Worm (Caenorhabditis elegans): ENCODE results near the gene swt-2.
A peak's percentile ranks its signal among the peaks of the same experiment; 100 is the strongest.

swt-2 gene

DNA sequence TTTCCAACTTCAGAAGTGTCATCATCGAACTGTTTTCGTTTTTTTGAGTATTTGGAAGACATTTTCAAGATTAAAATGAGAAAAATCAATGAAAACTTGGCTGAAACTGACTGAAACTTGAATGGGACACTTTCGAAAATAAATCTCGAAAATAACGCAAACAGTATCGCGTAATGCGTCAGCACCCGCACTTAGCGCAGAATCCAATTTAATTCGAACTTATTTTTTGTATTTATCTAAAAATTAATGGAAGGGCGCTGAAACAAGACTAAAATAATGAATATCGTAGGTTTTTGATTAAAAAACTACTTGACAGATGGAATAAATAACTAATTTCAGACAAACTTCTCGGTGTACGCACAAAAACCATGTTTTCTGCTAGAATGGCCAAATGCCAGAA lies 45.6 kb downstream of the swt-2 start, which contains the start of the genes snu-66 and ints-9:
Gene snu-66 (minus strand): TSS at position 108 of the 400 bp plus-strand sequence.
Gene ints-9 (plus strand): TSS at position 240 of the 400 bp plus-strand sequence.
- no peak for TF ChIP-seq tra-1 (GFP tag; IDR thresholded peaks at IDR 0.05)
- no peak for TF ChIP-seq vab-7 (GFP tag; IDR thresholded peaks at IDR 0.05)
- TF ChIP-seq zip-11 (GFP tag; IDR thresholded peaks at IDR 0.05), result no peak
- no peak for TF ChIP-seq nhr-28 (tag; optimal IDR thresholded peaks at IDR 0.05)
- no peak for TF ChIP-seq mdt-29 (GFP tag; IDR thresholded peaks at IDR 0.05)
- no peak for TF ChIP-seq hlh-11 (tag; optimal IDR thresholded peaks at IDR 0.05)
- no peak for TF ChIP-seq set-16 (GFP tag; IDR thresholded peaks at IDR 0.05)
- no peak for TF ChIP-seq ama-1 (optimal IDR thresholded peaks at IDR 0.05)
- no peak for TF ChIP-seq saeg-2 (GFP tag; IDR thresholded peaks at IDR 0.05)
- no peak for TF ChIP-seq aha-1 (tag)
- TF ChIP-seq egl-43 (GFP tag; IDR thresholded peaks at IDR 0.05), result no peak
- peak; percentile 81 for TF ChIP-seq mes-2 (tag; optimal IDR thresholded peaks at IDR 0.05; ENCODE audit: poor library complexity, severe bottlenecking)
- TF ChIP-seq Y5F2A.4 (GFP tag; optimal IDR thresholded peaks at IDR 0.05), result no peak
- TF ChIP-seq lin-39 (tag; optimal IDR thresholded peaks at IDR 0.05), result no peak
- TF ChIP-seq lsy-2 (tag; optimal IDR thresholded peaks at IDR 0.05), result peak in 1 of 2 experiments; percentile 86
- no peak for TF ChIP-seq unc-130 (GFP tag; optimal IDR thresholded peaks at IDR 0.05)
- TF ChIP-seq F37D6.2 (tag; optimal IDR thresholded peaks at IDR 0.05), result no peak
- peak; percentile 55 for TF ChIP-seq rbr-2 (tag; optimal IDR thresholded peaks at IDR 0.05)
- TF ChIP-seq daf-19 (GFP tag; conservative IDR thresholded peaks at IDR 0.05), result no peak
- TF ChIP-seq ZK546.5 (tag; optimal IDR thresholded peaks at IDR 0.05), result no peak
- TF ChIP-seq arid-1 (GFP tag; conservative IDR thresholded peaks at IDR 0.05), result no peak
- no peak for TF ChIP-seq lin-29 (GFP tag; IDR thresholded peaks at IDR 0.05)
- TF ChIP-seq zfp-2 (tag; optimal IDR thresholded peaks at IDR 0.05), result no peak
- TF ChIP-seq lir-3 (tag; optimal IDR thresholded peaks at IDR 0.05), result no peak
- TF ChIP-seq madf-5 (GFP tag; IDR thresholded peaks at IDR 0.05), result no peak
- no peak for TF ChIP-seq nhr-77 (tag; optimal IDR thresholded peaks at IDR 0.05)
- TF ChIP-seq mxl-2 (GFP tag; conservative IDR thresholded peaks at IDR 0.05), result no peak
- no peak for TF ChIP-seq hlh-30 (tag; optimal IDR thresholded peaks at IDR 0.05; ENCODE audit: insufficient read depth)
- TF ChIP-seq Y105C5A.15 (GFP tag; IDR thresholded peaks at IDR 0.05), result no peak
- TF ChIP-seq ceh-82 (tag; optimal IDR thresholded peaks at IDR 0.05), result no peak
- no peak for TF ChIP-seq ceh-32 (tag; optimal IDR thresholded peaks at IDR 0.05; ENCODE audit: poor library complexity)
- TF ChIP-seq lin-13 (GFP tag; optimal IDR thresholded peaks at IDR 0.05), result no peak
- TF ChIP-seq ctbp-1 (GFP tag; IDR thresholded peaks at IDR 0.05), result no peak
- no peak for TF ChIP-seq php-3 (GFP tag; IDR thresholded peaks at IDR 0.05)
- no peak for TF ChIP-seq fos-1 (tag; optimal IDR thresholded peaks at IDR 0.05)
- no peak for TF ChIP-seq Y48G9A.11 (GFP tag; IDR thresholded peaks at IDR 0.05)
- TF ChIP-seq unc-39 (tag; optimal IDR thresholded peaks at IDR 0.05), result no peak
- no peak for TF ChIP-seq lim-7 (GFP tag; IDR thresholded peaks at IDR 0.05)
- TF ChIP-seq T20F7.1 (GFP tag; optimal IDR thresholded peaks at IDR 0.05), result no peak
- no peak for TF ChIP-seq zag-1 (tag; optimal IDR thresholded peaks at IDR 0.05)
- TF ChIP-seq nhr-111 (GFP tag; optimal IDR thresholded peaks at IDR 0.05), result no peak
- no peak for TF ChIP-seq spr-3 (GFP tag; optimal IDR thresholded peaks at IDR 0.05)
- no peak for TF ChIP-seq daf-16 (GFP tag; optimal IDR thresholded peaks at IDR 0.05)
- no peak for TF ChIP-seq daf-16 (tag; optimal IDR thresholded peaks at IDR 0.05)
- no peak for TF ChIP-seq daf-12 (tag; optimal IDR thresholded peaks at IDR 0.05)
- TF ChIP-seq mxl-3 (GFP tag; optimal IDR thresholded peaks at IDR 0.05), result no peak
- no peak for TF ChIP-seq unc-62 (GFP tag; optimal IDR thresholded peaks at IDR 0.05 in 1 of 2)
- TF ChIP-seq unc-62 (tag; optimal IDR thresholded peaks at IDR 0.05), result no peak
- 0 out of 2 replicates have a peak, but pooled peaks have one; percentile 29 for TF ChIP-seq hmg-1.1 (GFP tag; IDR thresholded peaks at IDR 0.05)
- no peak for TF ChIP-seq lin-15B (tag; optimal IDR thresholded peaks at IDR 0.05)
- no peak for TF ChIP-seq ceh-28 (tag; optimal IDR thresholded peaks at IDR 0.05)
- no peak for TF ChIP-seq ceh-20 (GFP tag; IDR thresholded peaks at IDR 0.05)
- no peak for TF ChIP-seq egl-27 (tag; optimal IDR thresholded peaks at IDR 0.05)
